Fruit fly (Drosophila melanogaster): Measurements from ENCODE around the gene mRpS18A.

The mRpS18A gene

dm6 chr3R:8562484-8562886 is at the start of gene mRpS18A, which contains the start of gene CG31460 (continued):
- TF ChIP-seq NFAT (GFP tag; IDR thresholded peaks at IDR 0.05), result no peak
- TF ChIP-seq Jarid2 (GFP tag; optimal IDR thresholded peaks at IDR 0.05), result no peak
- TF ChIP-seq CG11504 (tag; optimal IDR thresholded peaks at IDR 0.05), result peak; percentile 7
- TF ChIP-seq CoRest (tag; optimal IDR thresholded peaks at IDR 0.05), result peak; percentile 22
- TF ChIP-seq fu2 (GFP tag; optimal IDR thresholded peaks at IDR 0.05), result no peak
- TF ChIP-seq CG30403 (GFP tag; optimal IDR thresholded peaks at IDR 0.05), result peak; percentile 10
- no peak for TF ChIP-seq sc (optimal IDR thresholded peaks at IDR 0.05)
- TF ChIP-seq sc (GFP tag; optimal IDR thresholded peaks at IDR 0.05), result no peak
- TF ChIP-seq Med (GFP tag), result peak; percentile 57
- no peak for TF ChIP-seq CG17568 (GFP tag; optimal IDR thresholded peaks at IDR 0.05)
- no peak for TF ChIP-seq CG9876 (GFP tag; optimal IDR thresholded peaks at IDR 0.05)
- peak; percentile 55 for TF ChIP-seq pzg (GFP tag; optimal IDR thresholded peaks at IDR 0.05)
- no peak for TF ChIP-seq gt (GFP tag; IDR thresholded peaks at IDR 0.05)
- TF ChIP-seq CG14860 (GFP tag; IDR thresholded peaks at IDR 0.05; ENCODE audit: partially characterized antibody), result peak; percentile 54; the same call in 2 of the 3 replicates
- TF ChIP-seq Doc3 (GFP tag; IDR thresholded peaks at IDR 0.05; ENCODE audit: partially characterized antibody), result peak; percentile 85
- TF ChIP-seq ato (GFP tag; IDR thresholded peaks at IDR 0.05; ENCODE audit: partially characterized antibody), result no peak
- TF ChIP-seq Side (GFP tag; optimal IDR thresholded peaks at IDR 0.05), result no peak
- no peak for TF ChIP-seq Kr (GFP tag; optimal IDR thresholded peaks at IDR 0.05)
- TF ChIP-seq gem (tag; optimal IDR thresholded peaks at IDR 0.05), result no peak
- no peak for TF ChIP-seq pho (GFP tag; optimal IDR thresholded peaks at IDR 0.05)
- TF ChIP-seq CG16813 (GFP tag; IDR thresholded peaks at IDR 0.05; ENCODE audit: partially characterized antibody), result peak; percentile 57
- peak; percentile 6 for TF ChIP-seq wek (GFP tag; optimal IDR thresholded peaks at IDR 0.05)
- TF ChIP-seq rib (GFP tag; IDR thresholded peaks at IDR 0.05), result no peak
- no peak for TF ChIP-seq lmd (GFP tag; IDR thresholded peaks at IDR 0.05)
- TF ChIP-seq CG17829 (tag; optimal IDR thresholded peaks at IDR 0.05), result peak; percentile 32
- no peak for TF ChIP-seq Six4 (GFP tag; optimal IDR thresholded peaks at IDR 0.05)
- no peak for TF ChIP-seq sug (tag; optimal IDR thresholded peaks at IDR 0.05)
- peak; percentile 66 for TF ChIP-seq sens (GFP tag)
- no peak for TF ChIP-seq CG6175 (GFP tag; IDR thresholded peaks at IDR 0.05)
- no peak for TF ChIP-seq Poxn (GFP tag; IDR thresholded peaks at IDR 0.05)
- peak; percentile 37 for TF ChIP-seq Lhr (GFP tag; optimal IDR thresholded peaks at IDR 0.05)
- no peak for TF ChIP-seq CG12299 (tag; optimal IDR thresholded peaks at IDR 0.05)
- no peak for TF ChIP-seq Neu2 (GFP tag; optimal IDR thresholded peaks at IDR 0.05; ENCODE audit: borderline replicate concordance)
- peak; percentile 70 for TF ChIP-seq CG34224 (GFP tag; IDR thresholded peaks at IDR 0.05; ENCODE audit: partially characterized antibody)
- no peak for TF ChIP-seq sima (GFP tag; optimal IDR thresholded peaks at IDR 0.05)
- peak; percentile 49; the same call in 1 of the 2 replicates for TF ChIP-seq MBD-R2 (GFP tag; IDR thresholded peaks at IDR 0.05)
- TF ChIP-seq vvl (GFP tag; IDR thresholded peaks at IDR 0.05), result peak; percentile 59; the same call in 1 of the 2 replicates
- TF ChIP-seq CG30020 (tag; optimal IDR thresholded peaks at IDR 0.05), result peak; percentile 14
- TF ChIP-seq CG4424 (GFP tag; optimal IDR thresholded peaks at IDR 0.05), result no peak
- TF ChIP-seq Rfx (GFP tag; IDR thresholded peaks at IDR 0.05), result peak; percentile 29; the same call in 1 of the 2 replicates
- TF ChIP-seq bbx (GFP tag; IDR thresholded peaks at IDR 0.05; ENCODE audit: partially characterized antibody), result peak; percentile 44; the same call in 1 of the 2 replicates
- TF ChIP-seq inv (GFP tag; IDR thresholded peaks at IDR 0.05; ENCODE audit: partially characterized antibody), result peak; percentile 62
- TF ChIP-seq cad (GFP tag; optimal IDR thresholded peaks at IDR 0.05), result no peak
- TF ChIP-seq unpg (GFP tag; optimal IDR thresholded peaks at IDR 0.05), result no peak
- TF ChIP-seq hbn (GFP tag; IDR thresholded peaks at IDR 0.05; ENCODE audit: partially characterized antibody), result peak; percentile 59; the same call in 1 of the 2 replicates
- no peak for TF ChIP-seq CG12236 (GFP tag; optimal IDR thresholded peaks at IDR 0.05)
- peak; percentile 81 for TF ChIP-seq CG3995 (GFP tag; optimal IDR thresholded peaks at IDR 0.05)
- no peak for TF ChIP-seq Mad (GFP tag; optimal IDR thresholded peaks at IDR 0.05)
- TF ChIP-seq CG8359 (GFP tag; optimal IDR thresholded peaks at IDR 0.05; ENCODE audit: borderline replicate concordance), result no peak
- no peak for TF ChIP-seq ssp (GFP tag; IDR thresholded peaks at IDR 0.05)
- TF ChIP-seq CG6689 (GFP tag; IDR thresholded peaks at IDR 0.05), result 0 out of 2 replicates have a peak, but pooled peaks have one; percentile 17

Measured in whole organism, embryonic.